Fruit fly (Drosophila melanogaster) whole organism, prepupa: ENCODE measurements around the gene CG43051.

Experiments
- Blimp-1 ChIP-seq: fragments of 200-800 bp; sonication (Bioruptor generic); optimal IDR thresholded peaks from 3 replicates; lab custom pipeline; 2017; ENCODE audit warnings: missing biosample characterization, missing genetic modification characterization, mild to moderate bottlenecking, moderate library complexity, missing genetic modification reagents
- CG10669 ChIP-seq: fragments of 200-800 bp; sonication (Bioruptor generic); optimal IDR thresholded peaks from 3 replicates; lab custom pipeline; 2018; ENCODE audit warnings: missing biosample characterization, mild to moderate bottlenecking, missing genetic modification characterization, moderate library complexity
- CG11294 ChIP-seq: fragments of 200-800 bp; sonication (Bioruptor generic); IDR thresholded peaks from 2 replicates; pipeline ENCODE4 v1.3.6; 2022; ENCODE audit warnings: missing biosample characterization, missing genetic modification characterization
- CG11762 ChIP-seq: fragments of 200-800 bp; sonication (Bioruptor generic); optimal IDR thresholded peaks from 3 replicates; lab custom pipeline; 2016; ENCODE audit warnings: missing biosample characterization, missing genetic modification characterization; ENCODE audit not compliant: insufficient read depth
- CG15336 ChIP-seq: fragments of 200-800 bp; sonication (Bioruptor generic); IDR thresholded peaks from 2 replicates; pipeline ENCODE4 v1.3.6; 2022; ENCODE audit warnings: missing biosample characterization, missing genetic modification characterization
- CG16779 ChIP-seq: fragments of 200-800 bp; sonication (Bioruptor generic); optimal IDR thresholded peaks from 3 replicates; lab custom pipeline; 2017; ENCODE audit warnings: missing biosample characterization, mild to moderate bottlenecking, missing genetic modification characterization
- CG3032 ChIP-seq: fragments of 200-800 bp; optimal IDR thresholded peaks from 2 replicates; lab custom pipeline; 2019; ENCODE audit warnings: missing biosample characterization, mild to moderate bottlenecking, missing genetic modification characterization, moderate library complexity
- CG34406 ChIP-seq: fragments of 200-800 bp; sonication (Bioruptor generic); optimal IDR thresholded peaks from 3 replicates; lab custom pipeline; 2016; ENCODE audit warnings: missing biosample characterization, missing genetic modification characterization
- CG3919 ChIP-seq: fragments of 200-800 bp; sonication (Bioruptor generic); optimal IDR thresholded peaks from 3 replicates; lab custom pipeline; 2016; ENCODE audit warnings: missing biosample characterization, missing genetic modification characterization
- CG4318 ChIP-seq: fragments of 200-800 bp; sonication (Bioruptor generic); optimal IDR thresholded peaks from 3 replicates; lab custom pipeline; 2017; ENCODE audit warnings: missing biosample characterization, mild to moderate bottlenecking, missing genetic modification characterization
- CG6163 ChIP-seq: fragments of 200-800 bp; sonication (Bioruptor generic); IDR thresholded peaks from 3 replicates; pipeline ENCODE4 v1.3.6; 2022; ENCODE audit warnings: missing biosample characterization, missing genetic modification characterization
- CG6276 ChIP-seq: fragments of 200-800 bp; sonication (Bioruptor generic); optimal IDR thresholded peaks from 2 replicates; lab custom pipeline; 2017; ENCODE audit warnings: missing biosample characterization, mild to moderate bottlenecking, missing genetic modification characterization
- CG6792 ChIP-seq: fragments of 200-800 bp; sonication (Bioruptor generic); optimal IDR thresholded peaks from 3 replicates; lab custom pipeline; 2016; ENCODE audit warnings: missing biosample characterization, missing genetic modification characterization
- CG6808 ChIP-seq: fragments of 200-800 bp; sonication (Bioruptor generic); optimal IDR thresholded peaks from 3 replicates; lab custom pipeline; 2017; ENCODE audit warnings: missing biosample characterization, missing genetic modification characterization, mild to moderate bottlenecking, moderate library complexity, missing genetic modification reagents
- CG8119 ChIP-seq: fragments of 200-800 bp; sonication (Bioruptor generic); IDR thresholded peaks from 3 replicates; pipeline ENCODE4 v1.3.6; 2022; ENCODE audit warnings: missing biosample characterization, missing genetic modification characterization
- CG9139 ChIP-seq: fragments of 200-800 bp; sonication (Bioruptor generic); optimal IDR thresholded peaks from 3 replicates; lab custom pipeline; 2017; ENCODE audit warnings: missing biosample characterization, mild to moderate bottlenecking, missing genetic modification characterization
- Eip75B ChIP-seq: fragments of 200-800 bp; sonication (Bioruptor generic); optimal IDR thresholded peaks from 3 replicates; lab custom pipeline; 2016; ENCODE audit warnings: missing biosample characterization, missing genetic modification characterization
- Eip78C ChIP-seq: fragments of 200-800 bp; sonication (Bioruptor generic); peaks from one replicate; lab custom pipeline; 2016; ENCODE audit warnings: missing biosample characterization, missing genetic modification characterization
- Eip93F ChIP-seq: fragments of 200-800 bp; sonication (Bioruptor generic); optimal IDR thresholded peaks from 2 replicates; lab custom pipeline; 2016; ENCODE audit warnings: missing biosample characterization, mild to moderate bottlenecking, missing genetic modification characterization
- Ets21C ChIP-seq: fragments of 200-800 bp; sonication (Bioruptor generic); optimal IDR thresholded peaks from 3 replicates; lab custom pipeline; 2016; ENCODE audit warnings: missing biosample characterization, missing genetic modification characterization
- Ets96B ChIP-seq: fragments of 200-800 bp; optimal IDR thresholded peaks from 2 replicates; lab custom pipeline; 2019; ENCODE audit warnings: missing biosample characterization, mild to moderate bottlenecking, missing genetic modification characterization, moderate library complexity
- Gug ChIP-seq: fragments of 200-800 bp; sonication (Bioruptor generic); IDR thresholded peaks from 2 replicates; pipeline ENCODE4 v1.3.6; 2022; ENCODE audit warnings: missing biosample characterization, missing genetic modification characterization
- Hr38 ChIP-seq: sonication (Bioruptor generic); optimal IDR thresholded peaks from 2 replicates; lab custom pipeline; 2016; ENCODE audit warnings: missing biosample characterization, missing genetic modification characterization
- Hr39 ChIP-seq: fragments of 200-800 bp; sonication (Bioruptor generic); optimal IDR thresholded peaks from 2 replicates; lab custom pipeline; 2016; ENCODE audit warnings: missing biosample characterization, missing genetic modification characterization
- Hr4 ChIP-seq: fragments of 200-800 bp; sonication (Bioruptor generic); optimal IDR thresholded peaks from 3 replicates; lab custom pipeline; 2016; ENCODE audit warnings: missing biosample characterization, missing genetic modification characterization
- Met ChIP-seq: fragments of 200-800 bp; sonication (Bioruptor generic); optimal IDR thresholded peaks from 3 replicates; lab custom pipeline; 2016; ENCODE audit warnings: missing biosample characterization, missing genetic modification characterization
- Sox102F ChIP-seq: fragments of 200-800 bp; sonication (Bioruptor generic); optimal IDR thresholded peaks from 2 replicates; lab custom pipeline; 2016; ENCODE audit warnings: missing biosample characterization, mild to moderate bottlenecking, missing genetic modification characterization
- Sox15 ChIP-seq: fragments of 200-800 bp; sonication (Bioruptor generic); optimal IDR thresholded peaks from 3 replicates; lab custom pipeline; 2016; ENCODE audit warnings: missing biosample characterization, missing genetic modification characterization
- achi ChIP-seq: fragments of 200-800 bp; sonication (Bioruptor generic); optimal IDR thresholded peaks from 3 replicates; lab custom pipeline; 2016; ENCODE audit warnings: missing biosample characterization, missing genetic modification characterization
- acj6 ChIP-seq: fragments of 200-800 bp; sonication (Bioruptor generic); optimal IDR thresholded peaks from 3 replicates; lab custom pipeline; 2016; ENCODE audit warnings: missing biosample characterization, missing genetic modification characterization
- cyc ChIP-seq: fragments of 200-800 bp; sonication (Bioruptor generic); optimal IDR thresholded peaks from 3 replicates; lab custom pipeline; 2016; ENCODE audit warnings: missing biosample characterization, missing genetic modification characterization
- dac ChIP-seq: fragments of 200-800 bp; sonication (Bioruptor generic); optimal IDR thresholded peaks from 2 replicates; lab custom pipeline; 2017; ENCODE audit warnings: missing biosample characterization, mild to moderate bottlenecking, missing genetic modification characterization
- dsx ChIP-seq: fragments of 200-800 bp; optimal IDR thresholded peaks from 3 replicates; lab custom pipeline; 2019; ENCODE audit warnings: missing biosample characterization, mild to moderate bottlenecking, missing genetic modification characterization, moderate library complexity; ENCODE audit not compliant: poor library complexity, severe bottlenecking
- eg ChIP-seq: fragments of 200-800 bp; sonication (Bioruptor generic); IDR thresholded peaks from 3 replicates; pipeline ENCODE4 v1.3.6; 2022; ENCODE audit warnings: missing biosample characterization, missing genetic modification characterization
- esn ChIP-seq: fragments of 200-800 bp; sonication (Bioruptor generic); optimal IDR thresholded peaks from 2 replicates; lab custom pipeline; 2016; ENCODE audit warnings: missing biosample characterization, mild to moderate bottlenecking, missing genetic modification characterization, moderate library complexity
- fd59A ChIP-seq: fragments of 200-800 bp; sonication (Bioruptor generic); optimal IDR thresholded peaks from 2 replicates; lab custom pipeline; 2017; ENCODE audit warnings: missing biosample characterization, mild to moderate bottlenecking, missing genetic modification characterization, missing genetic modification reagents
- fd85E ChIP-seq: fragments of 200-800 bp; sonication (Bioruptor generic); optimal IDR thresholded peaks from 3 replicates; lab custom pipeline; 2016; ENCODE audit warnings: missing biosample characterization, missing genetic modification characterization
- fkh ChIP-seq: fragments of 200-800 bp; sonication (Bioruptor generic); optimal IDR thresholded peaks from 3 replicates; lab custom pipeline; 2017; ENCODE audit warnings: missing biosample characterization, mild to moderate bottlenecking, missing genetic modification characterization, moderate library complexity
- lz ChIP-seq: fragments of 200-800 bp; sonication (Bioruptor generic); optimal IDR thresholded peaks from 3 replicates; lab custom pipeline; 2016; ENCODE audit warnings: missing biosample characterization, missing genetic modification characterization
- salr ChIP-seq, 2 experiments: fragments of 200-800 bp; sonication (Bioruptor generic); optimal IDR thresholded peaks; 3 replicates each; lab custom pipeline; 2016 to 2018; ENCODE audit warnings: missing biosample characterization in 2 of 2, missing genetic modification characterization in 2 of 2, mild to moderate bottlenecking in 1 of 2
- spab ChIP-seq: fragments of 200-800 bp; sonication (Bioruptor generic); optimal IDR thresholded peaks from 2 replicates; lab custom pipeline; 2017; ENCODE audit warnings: missing biosample characterization, mild to moderate bottlenecking, missing genetic modification characterization, missing genetic modification reagents
- ss ChIP-seq, 2 experiments: fragments of 200-800 bp; sonication (Bioruptor generic); optimal IDR thresholded peaks; 2 replicates in 1 of 2; 3 replicates in 1 of 2; lab custom pipeline; 2017 to 2018; ENCODE audit warnings: mild to moderate bottlenecking in 2 of 2, missing biosample characterization in 2 of 2, missing genetic modification characterization in 2 of 2, moderate library complexity in 1 of 2
- svp ChIP-seq: fragments of 200-800 bp; sonication (Bioruptor generic); peaks from one replicate; lab custom pipeline; 2016; ENCODE audit warnings: missing biosample characterization, missing genetic modification characterization

Gene CG43051

DNA sequence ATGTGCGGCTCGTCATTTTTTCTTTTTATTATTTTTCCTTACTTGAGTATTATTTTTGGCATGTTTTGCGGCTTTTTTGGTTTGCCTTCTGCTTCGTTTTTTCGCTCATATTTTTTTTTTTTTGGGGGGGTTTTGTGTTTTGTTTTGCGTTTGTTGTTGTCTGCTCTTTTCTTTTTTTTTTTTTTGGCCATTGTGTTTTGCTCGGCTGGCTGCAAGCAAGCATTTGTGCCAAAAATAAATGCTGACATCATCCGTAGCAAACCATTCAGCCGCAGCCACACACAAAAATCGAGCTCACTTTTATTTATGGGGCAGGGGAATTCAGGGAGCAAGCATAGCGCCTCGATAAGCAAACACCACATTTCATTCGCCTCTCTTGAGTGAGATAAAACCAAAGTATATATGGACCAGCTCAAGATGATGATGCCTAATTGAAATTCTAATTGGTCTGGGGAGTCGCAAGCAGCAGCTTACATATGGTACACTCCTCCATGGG, 6.2 kb downstream of the CG43051 start (continued):
- TF ChIP-seq dsx (GFP tag; lab: Kevin White, UChicago) (no peak), lz (GFP tag; lab: Kevin White, UChicago) (peak; percentile 4), cyc (GFP tag; lab: Kevin White, UChicago) (no peak), Met (peak; percentile 70), acj6 (GFP tag; lab: Kevin White, UChicago) (no peak), CG34406 (peak; percentile 55), fkh (no peak), CG11762 (GFP tag; lab: Kevin White, UChicago) (peak; percentile 39)

DNA sequence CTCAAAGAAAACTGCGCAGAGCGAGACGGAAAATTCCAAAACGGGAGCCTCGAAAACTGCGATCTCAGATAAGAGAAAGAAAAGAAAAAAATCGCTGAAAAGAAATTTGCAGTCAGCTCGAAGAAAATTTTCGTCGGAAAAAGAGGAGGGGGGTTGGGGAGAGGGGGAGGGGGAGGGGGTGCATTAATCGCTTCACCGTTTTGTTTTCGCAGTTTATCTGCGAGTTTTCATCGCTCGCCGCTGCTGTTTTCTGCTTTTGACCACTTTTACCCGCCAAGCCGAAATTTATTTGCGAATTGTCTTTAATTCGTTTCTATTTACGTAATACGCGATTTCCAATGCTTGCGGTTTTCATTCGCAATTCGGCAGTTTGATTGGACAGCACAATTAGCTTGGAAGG, 11.5 kb downstream of the CG43051 start:
- TF ChIP-seq CG8119 (GFP tag; lab: Robert Waterston, UW) (0 out of 3 replicates have a peak, but pooled peaks have one; percentile 19), cyc (GFP tag; lab: Kevin White, UChicago) (no peak), Hr38 (no peak)
- TF ChIP-seq, all 60 proteins: peak for 1

DNA sequence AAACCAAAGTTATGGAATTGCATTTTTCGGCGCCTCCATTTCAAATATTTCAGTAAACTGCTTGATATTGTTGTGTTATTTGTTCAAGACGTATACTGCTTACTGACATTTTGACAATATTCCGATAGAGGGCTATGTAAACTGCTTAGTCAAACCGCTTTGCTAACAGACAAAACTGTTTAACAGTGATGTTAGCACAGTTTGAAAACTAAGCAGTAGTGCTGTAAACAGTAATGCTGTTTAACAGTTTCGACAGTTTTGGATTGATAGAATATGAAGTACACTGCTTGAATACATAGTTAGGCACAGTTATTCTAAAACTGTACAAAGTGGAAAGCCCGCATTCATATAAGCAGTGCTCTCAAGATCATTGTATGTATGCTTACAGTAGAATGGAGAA, 12.5 kb downstream of the CG43051 start:
- no peak for TF ChIP-seq Gug (GFP tag; lab: Robert Waterston, UW)
- TF ChIP-seq Sox15 (GFP tag; lab: Kevin White, UChicago) = no peak
- TF ChIP-seq esn (GFP tag; lab: Kevin White, UChicago) = no peak
- TF ChIP-seq CG8119 (GFP tag; lab: Robert Waterston, UW) = no peak
- TF ChIP-seq Eip78C (GFP tag; lab: Kevin White, UChicago) = no peak
- TF ChIP-seq fd85E (GFP tag; lab: Kevin White, UChicago) = no peak
- no peak for TF ChIP-seq CG3919
- no peak for TF ChIP-seq fd59A (GFP tag; lab: Kevin White, UChicago)
- TF ChIP-seq CG11294 = no peak
- TF ChIP-seq Sox102F = no peak
- no peak for TF ChIP-seq CG9139 (GFP tag; lab: Kevin White, UChicago)
- TF ChIP-seq Ets96B (tag; lab: Kevin White, UChicago) = no peak
- TF ChIP-seq dac = no peak

DNA sequence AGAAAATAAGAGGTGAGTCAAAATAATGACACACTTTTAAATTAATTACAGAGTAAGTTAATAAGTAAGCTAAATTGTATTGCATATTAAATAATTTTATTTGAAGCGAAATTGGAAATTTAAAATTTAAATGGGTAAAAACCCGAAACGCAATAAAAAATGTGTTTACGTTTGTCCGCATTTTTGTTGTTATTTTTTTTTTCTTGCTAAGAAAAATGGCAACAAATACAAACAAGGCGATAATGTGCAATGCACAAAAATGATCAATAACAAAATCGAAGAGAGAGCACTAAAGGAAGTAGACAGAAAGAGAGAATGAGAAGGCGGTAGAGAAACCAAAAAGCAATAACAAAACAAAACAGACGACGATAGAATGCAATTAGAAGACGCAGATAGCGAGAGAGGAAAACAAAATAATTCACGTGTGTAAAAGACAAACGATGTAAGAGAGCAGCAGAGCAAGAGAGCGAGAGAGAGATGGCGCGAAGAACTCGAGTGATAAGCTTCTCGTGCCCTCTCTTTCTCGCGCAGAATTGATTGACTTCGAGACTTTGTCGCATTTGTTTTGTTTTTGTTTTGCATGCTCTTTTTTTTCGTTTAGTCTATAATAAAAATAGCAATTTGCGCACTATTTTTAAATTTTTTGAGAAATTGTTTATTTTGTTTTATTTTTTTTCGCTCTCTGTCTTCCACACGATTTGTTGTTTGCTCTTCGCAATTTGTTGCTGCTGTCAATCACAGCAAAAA, 13.2 kb downstream of the CG43051 start:
- peak; percentile 35 for TF ChIP-seq Hr4 (GFP tag; lab: Kevin White, UChicago)
- peak; percentile 71 for TF ChIP-seq dsx (GFP tag; lab: Kevin White, UChicago)
- no peak for TF ChIP-seq CG6792 (GFP tag; lab: Kevin White, UChicago)
- peak; percentile 90 for TF ChIP-seq CG6276 (GFP tag; lab: Kevin White, UChicago)
- TF ChIP-seq Eip78C (GFP tag; lab: Kevin White, UChicago) = peak; percentile 49
- TF ChIP-seq CG6808 (GFP tag; lab: Kevin White, UChicago) = peak; percentile 63
- peak; percentile 37 for TF ChIP-seq spab (GFP tag; lab: Kevin White, UChicago)
- no peak for TF ChIP-seq cyc (GFP tag; lab: Kevin White, UChicago)
- TF ChIP-seq CG10669 = peak; percentile 15
- peak; percentile 91 for TF ChIP-seq eg (GFP tag; lab: Robert Waterston, UW)
- TF ChIP-seq achi (GFP tag; lab: Kevin White, UChicago) = no peak
- no peak for TF ChIP-seq Eip93F (GFP tag; lab: Kevin White, UChicago)
- TF ChIP-seq Ets21C (GFP tag; lab: Kevin White, UChicago) = no peak
- TF ChIP-seq CG4318 (GFP tag; lab: Kevin White, UChicago) = no peak
- TF ChIP-seq Ets96B (tag; lab: Kevin White, UChicago) = peak; percentile 11
- peak; percentile 35 for TF ChIP-seq CG3919
- TF ChIP-seq CG3032 (tag; lab: Kevin White, UChicago) = peak; percentile 24
- no peak for TF ChIP-seq Hr38
- TF ChIP-seq Sox15 (GFP tag; lab: Kevin White, UChicago) = no peak
- TF ChIP-seq salr (GFP tag; optimal IDR thresholded peaks at IDR 0.05; lab: Kevin White, UChicago) = no peak
- TF ChIP-seq Blimp-1 = no peak
- no peak for TF ChIP-seq Eip75B (GFP tag; lab: Kevin White, UChicago)
- TF ChIP-seq Hr39 (GFP tag; lab: Kevin White, UChicago) = no peak
- TF ChIP-seq CG16779 (tag; lab: Kevin White, UChicago) = peak; percentile 28
- TF ChIP-seq fd85E (GFP tag; lab: Kevin White, UChicago) = no peak
- peak; percentile 56 to 65 for TF ChIP-seq ss (GFP tag; optimal IDR thresholded peaks at IDR 0.05; lab: Kevin White, UChicago)
- peak; percentile 6; the same call in 1 of the 2 replicates for TF ChIP-seq CG15336 (GFP tag; lab: Robert Waterston, UW)
- no peak for TF ChIP-seq svp
- no peak for TF ChIP-seq CG9139 (GFP tag; lab: Kevin White, UChicago)
- peak; percentile 82; the same call in 2 of the 3 replicates for TF ChIP-seq CG6163 (GFP tag; lab: Robert Waterston, UW)
- 0 out of 2 replicates have a peak, but pooled peaks have one; percentile 27 for TF ChIP-seq Gug (GFP tag; lab: Robert Waterston, UW)
